Fruit fly (Drosophila melanogaster) whole organism, wandering third instar larva: Measurements from ENCODE around the gene MAGE.

Experiments
- Dfd ChIP-seq: fragments of >200 bp; optimal IDR thresholded peaks from 2 replicates; lab custom pipeline; 2017; ENCODE audit warnings: missing biosample characterization, missing genetic modification characterization
- Jra ChIP-seq: sonication (Bioruptor generic); optimal IDR thresholded peaks from 2 replicates; lab custom pipeline; 2016; ENCODE audit warnings: missing biosample characterization, missing genetic modification characterization
- dsf ChIP-seq: sonication (Bioruptor generic); optimal IDR thresholded peaks from 2 replicates; lab custom pipeline; 2016; ENCODE audit warnings: missing biosample characterization, missing genetic modification characterization, borderline replicate concordance
- jim ChIP-seq: fragments of 175-275, 200-325 bp; sonication (Bioruptor generic); optimal IDR thresholded peaks from 2 replicates; lab custom pipeline; 2016; ENCODE audit warnings: missing biosample characterization, mild to moderate bottlenecking, missing genetic modification characterization
- pan ChIP-seq: fragments of >200 bp; optimal IDR thresholded peaks from 2 replicates; lab custom pipeline; 2017
- psq ChIP-seq: fragments of 200-800 bp; sonication (Bioruptor generic); optimal IDR thresholded peaks from 3 replicates; lab custom pipeline; 2017; ENCODE audit warnings: missing biosample characterization, mild to moderate bottlenecking, missing genetic modification characterization, moderate library complexity
- usp ChIP-seq: fragments of >200 bp; optimal IDR thresholded peaks from 2 replicates; lab custom pipeline; 2017; ENCODE audit warnings: missing biosample characterization, missing genetic modification characterization

DNA sequence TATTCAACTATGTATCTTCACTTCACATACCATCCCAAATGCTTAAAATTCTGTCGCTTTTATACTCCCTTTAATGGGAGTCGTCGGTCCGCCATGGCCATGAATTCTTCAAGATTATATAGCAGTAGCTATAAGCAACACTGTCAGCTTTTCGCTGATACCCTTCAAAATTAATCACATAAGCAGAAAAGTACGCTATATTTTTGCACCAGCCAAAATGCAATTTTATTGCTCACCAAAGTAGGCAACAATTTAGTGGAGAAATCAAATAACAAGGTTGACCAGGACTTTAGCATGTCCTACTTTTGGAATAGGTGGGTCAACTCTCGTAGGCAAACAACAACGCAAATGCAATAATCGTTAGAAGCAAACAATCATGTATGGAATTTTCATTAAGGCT, 44.9 kb upstream of the MAGE start:
- TF ChIP-seq dsf = no peak
- TF ChIP-seq psq = no peak
- no peak for TF ChIP-seq pan
- no peak for TF ChIP-seq usp (GFP tag; lab: Kevin White, UChicago)
- no peak for TF ChIP-seq Jra (GFP tag; lab: Kevin White, UChicago)
- no peak for TF ChIP-seq Dfd (GFP tag; lab: Kevin White, UChicago)
- TF ChIP-seq jim (GFP tag; lab: Kevin White, UChicago) = no peak
